Fruit fly (Drosophila melanogaster): Measurements from ENCODE around the gene trc.

The trc gene

dm6 chr3L:19794203-19794802, 39.8 kb downstream of the trc start (continued):
- TF ChIP-seq chm (GFP tag; IDR thresholded peaks at IDR 0.05) (peak; percentile 51; the same call in 1 of the 2 replicates), fd3F (GFP tag; optimal IDR thresholded peaks at IDR 0.05) (peak; percentile 81), Hr39 (optimal IDR thresholded peaks at IDR 0.05) (no peak), sisA (GFP tag; IDR thresholded peaks at IDR 0.05) (peak; percentile 68), repo (GFP tag; optimal IDR thresholded peaks at IDR 0.05) (peak; percentile 69), ftz-f1 (GFP tag; optimal IDR thresholded peaks at IDR 0.05) (no peak), CG15696 (tag; optimal IDR thresholded peaks at IDR 0.05) (peak; percentile 30), CG1024 (GFP tag; IDR thresholded peaks at IDR 0.05) (no peak), salm (tag; optimal IDR thresholded peaks at IDR 0.05) (peak; percentile 76), CG2199 (GFP tag; IDR thresholded peaks at IDR 0.05) (no peak; the same call in 2 of the 3 replicates), sna (GFP tag; IDR thresholded peaks at IDR 0.05; ENCODE audit: partially characterized antibody) (peak; percentile 33; the same call in 1 of the 2 replicates), ken (GFP tag; IDR thresholded peaks at IDR 0.05) (peak; percentile 60), ATbp (GFP tag; optimal IDR thresholded peaks at IDR 0.05) (peak; percentile 79), CG30431 (GFP tag; optimal IDR thresholded peaks at IDR 0.05) (peak; percentile 52), lov (optimal IDR thresholded peaks at IDR 0.05) (no peak), lov (GFP tag; IDR thresholded peaks at IDR 0.05) (peak; percentile 84; the same call in 2 of the 3 replicates), Usf (GFP tag; optimal IDR thresholded peaks at IDR 0.05) (peak; percentile 75), Hey (tag; optimal IDR thresholded peaks at IDR 0.05) (peak; percentile 70), CG3407 (GFP tag; optimal IDR thresholded peaks at IDR 0.05) (peak; percentile 73), Gsc (GFP tag; IDR thresholded peaks at IDR 0.05) (no peak), CG7839 (tag; optimal IDR thresholded peaks at IDR 0.05) (peak; percentile 91), CG1602 (GFP tag; optimal IDR thresholded peaks at IDR 0.05) (peak; percentile 73), CG14050 (GFP tag; IDR thresholded peaks at IDR 0.05) (peak; percentile 35; the same call in 2 of the 3 replicates), CG11560 (tag; IDR thresholded peaks at IDR 0.05) (peak; percentile 47; the same call in 1 of the 3 replicates), GATAe (GFP tag; conservative IDR thresholded peaks at IDR 0.05) (no peak; the same call in 1 of the 2 replicates), BtbVII (GFP tag; optimal IDR thresholded peaks at IDR 0.05) (peak; percentile 93), sens (GFP tag) (peak; percentile 97), HLH3B (GFP tag; IDR thresholded peaks at IDR 0.05) (peak; percentile 63), CG4404 (GFP tag; IDR thresholded peaks at IDR 0.05) (0 out of 2 replicates have a peak, but pooled peaks have one; percentile 32), lbe (GFP tag; optimal IDR thresholded peaks at IDR 0.05) (peak; percentile 88), CG3065 (GFP tag; optimal IDR thresholded peaks at IDR 0.05) (peak; percentile 51), hbn (GFP tag; IDR thresholded peaks at IDR 0.05; ENCODE audit: partially characterized antibody) (no peak), Awh (GFP tag; IDR thresholded peaks at IDR 0.05) (peak; percentile 68), HLHmδ (GFP tag; optimal IDR thresholded peaks at IDR 0.05) (no peak), CG10462 (GFP tag; optimal IDR thresholded peaks at IDR 0.05) (peak; percentile 69), CG16779 (GFP tag; IDR thresholded peaks at IDR 0.05) (peak; percentile 63; the same call in 1 of the 2 replicates), CG17568 (GFP tag; optimal IDR thresholded peaks at IDR 0.05) (no peak), E2f1 (GFP tag; IDR thresholded peaks at IDR 0.05) (peak; percentile 68), Doc3 (GFP tag; IDR thresholded peaks at IDR 0.05; ENCODE audit: partially characterized antibody) (no peak), CG4282 (GFP tag; optimal IDR thresholded peaks at IDR 0.05) (peak; percentile 68), CG13123 (GFP tag; optimal IDR thresholded peaks at IDR 0.05) (peak; percentile 30), az2 (GFP tag; optimal IDR thresholded peaks at IDR 0.05) (peak; percentile 82), Hmr (GFP tag; optimal IDR thresholded peaks at IDR 0.05) (peak; percentile 90), zfh2 (GFP tag; optimal IDR thresholded peaks at IDR 0.05) (peak; percentile 76), CG18011 (GFP tag; optimal IDR thresholded peaks at IDR 0.05) (peak; percentile 74), wdn (GFP tag; IDR thresholded peaks at IDR 0.05) (no peak), prd (optimal IDR thresholded peaks at IDR 0.05) (no peak), prd (GFP tag; IDR thresholded peaks at IDR 0.05) (peak; percentile 72; the same call in 2 of the 3 replicates), dpn (GFP tag; optimal IDR thresholded peaks at IDR 0.05) (peak; percentile 84), lab (GFP tag; optimal IDR thresholded peaks at IDR 0.05) (peak; percentile 91), CG4360 (GFP tag; IDR thresholded peaks at IDR 0.05) (no peak)
